Worm (Caenorhabditis elegans): ENCODE results near the gene scvp-1.

scvp-1 gene

DNA sequence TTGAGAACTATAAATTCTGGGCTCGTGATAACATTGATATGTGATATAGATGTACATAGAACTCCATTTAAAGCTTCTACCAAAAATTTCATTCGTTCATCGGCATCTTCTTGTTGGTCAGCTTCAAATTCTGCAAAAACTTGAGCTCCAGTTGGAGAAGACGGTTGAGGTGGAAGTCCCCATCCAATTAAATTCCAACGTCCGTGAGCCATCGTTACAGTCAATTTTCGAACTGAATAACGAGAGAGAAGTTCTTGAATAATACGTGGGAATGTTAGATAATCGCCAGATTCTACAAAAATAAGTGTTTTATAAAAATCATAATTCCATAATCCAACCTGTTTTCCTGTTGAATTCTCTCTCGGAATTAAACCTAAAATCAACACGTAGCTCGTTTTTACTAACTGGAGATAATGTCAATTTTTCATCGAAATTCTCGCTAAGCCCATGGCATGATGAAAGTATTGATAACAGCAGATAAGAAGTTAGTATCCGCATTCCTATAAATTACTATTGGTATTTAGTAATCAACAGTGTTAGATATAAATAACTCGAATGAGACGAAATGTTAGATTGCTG is 27.3 kb upstream of the scvp-1 start, which contains the start of gene pigt-1:
Gene pigt-1, minus strand, starts transcription at position 500 of the 579 bp plus-strand sequence.
- TF ChIP-seq lsy-2 (tag; optimal IDR thresholded peaks at IDR 0.05) (peak in 1 of 2 experiments; percentile 58), dmd-9 (GFP tag; IDR thresholded peaks at IDR 0.05) (no peak), nhr-77 (tag; optimal IDR thresholded peaks at IDR 0.05) (no peak), zfp-3 (GFP tag; conservative IDR thresholded peaks at IDR 0.05) (peak; percentile 77; the same call in 1 of the 2 replicates), T26A8.4 (GFP tag; IDR thresholded peaks at IDR 0.05) (peak; percentile 42; the same call in 1 of the 2 replicates), nhr-25 (tag; optimal IDR thresholded peaks at IDR 0.05; ENCODE audit: borderline replicate concordance, insufficient read depth) (no peak), sdz-12 (GFP tag; optimal IDR thresholded peaks at IDR 0.05) (no peak), lir-3 (tag; optimal IDR thresholded peaks at IDR 0.05) (no peak), zag-1 (tag; optimal IDR thresholded peaks at IDR 0.05) (no peak), spr-1 (tag; optimal IDR thresholded peaks at IDR 0.05) (no peak), T20F7.1 (GFP tag; optimal IDR thresholded peaks at IDR 0.05) (peak; percentile 45), daf-16 (GFP tag; optimal IDR thresholded peaks at IDR 0.05) (peak; percentile 5 to 8), daf-16 (tag; optimal IDR thresholded peaks at IDR 0.05) (peak; percentile 63), snpc-1.2 (GFP tag; IDR thresholded peaks at IDR 0.05) (no peak), nhr-76 (tag; optimal IDR thresholded peaks at IDR 0.05) (no peak), madf-5 (GFP tag; IDR thresholded peaks at IDR 0.05) (0 out of 4 replicates have a peak, but pooled peaks of 1 of the 2 experiments have one; percentile 48), lin-38 (GFP tag; IDR thresholded peaks at IDR 0.05) (peak; percentile 34; the same call in 1 of the 2 replicates), unc-62 (GFP tag; optimal IDR thresholded peaks at IDR 0.05 in 1 of 2) (peak in 1 of 2 experiments; percentile 58), unc-62 (tag; optimal IDR thresholded peaks at IDR 0.05) (no peak), dve-1 (tag; optimal IDR thresholded peaks at IDR 0.05; ENCODE audit: insufficient read depth) (peak; percentile 39), fos-1 (tag; optimal IDR thresholded peaks at IDR 0.05) (no peak), hlh-11 (tag; optimal IDR thresholded peaks at IDR 0.05) (peak; percentile 5), lin-1 (GFP tag; IDR thresholded peaks at IDR 0.05) (no peak), ZK337.2 (GFP tag; IDR thresholded peaks at IDR 0.05) (no peak), mes-2 (tag; optimal IDR thresholded peaks at IDR 0.05; ENCODE audit: poor library complexity, severe bottlenecking) (peak; percentile 50), nhr-102 (tag; optimal IDR thresholded peaks at IDR 0.05) (peak; percentile 15), ceh-82 (tag; optimal IDR thresholded peaks at IDR 0.05) (no peak), rbr-2 (tag; optimal IDR thresholded peaks at IDR 0.05) (no peak), zip-11 (GFP tag; IDR thresholded peaks at IDR 0.05) (no peak), F26F4.8 (GFP tag; conservative IDR thresholded peaks at IDR 0.05) (no peak), ZK546.5 (tag; optimal IDR thresholded peaks at IDR 0.05) (no peak)

DNA sequence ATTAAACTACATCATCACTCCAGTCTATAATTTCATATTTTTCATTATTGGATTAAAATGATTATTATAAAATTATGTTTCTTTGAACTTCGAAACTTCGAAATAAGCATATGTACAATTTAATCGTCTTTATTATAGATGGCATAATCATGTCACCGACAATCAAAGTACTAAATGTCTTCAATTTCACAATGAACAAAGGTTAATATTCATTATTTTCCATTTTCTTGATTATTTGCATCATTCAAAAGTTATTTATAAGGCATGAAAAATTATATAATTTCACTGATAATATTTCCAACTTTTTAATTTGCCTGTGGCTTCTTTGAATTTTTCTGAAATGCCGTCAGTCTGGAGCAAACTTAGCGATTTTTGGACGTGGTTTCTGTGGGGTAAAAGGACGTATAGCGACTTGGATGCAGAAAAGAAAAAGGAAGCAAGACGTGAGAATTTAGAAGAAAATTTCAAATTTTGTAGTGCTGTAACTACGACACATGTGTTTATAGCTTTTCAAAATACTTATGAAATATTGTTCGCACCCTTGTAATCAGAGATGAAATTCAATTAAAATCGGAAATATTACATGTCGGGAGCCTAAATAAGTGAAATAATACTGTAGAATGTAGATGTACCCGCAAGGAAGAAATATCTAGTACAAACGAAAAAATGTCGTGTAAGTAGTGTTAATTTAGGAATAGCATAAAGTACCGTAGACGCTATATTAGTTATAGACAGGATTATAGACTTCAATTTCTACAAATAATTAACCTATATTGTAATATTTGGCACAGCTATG is 24.8 kb upstream of the scvp-1 start, which contains the start of gene F17C11.13:
Gene F17C11.13, plus strand, starts transcription at position 243 of the 796 bp plus-strand sequence.
- no peak for TF ChIP-seq lin-29 (GFP tag; IDR thresholded peaks at IDR 0.05)
- TF ChIP-seq lsy-2 (tag; optimal IDR thresholded peaks at IDR 0.05): no peak
- TF ChIP-seq spr-1 (tag; optimal IDR thresholded peaks at IDR 0.05): no peak
- TF ChIP-seq F44E2.7 (GFP tag; IDR thresholded peaks at IDR 0.05): no peak
- no peak for TF ChIP-seq dmd-8 (GFP tag; IDR thresholded peaks at IDR 0.05)
- peak; percentile 39 for TF ChIP-seq pqm-1 (tag; optimal IDR thresholded peaks at IDR 0.05)
- peak; percentile 8 for TF ChIP-seq hlh-11 (tag; optimal IDR thresholded peaks at IDR 0.05)
- peak in 1 of 2 experiments; percentile 97 for TF ChIP-seq unc-62 (GFP tag; optimal IDR thresholded peaks at IDR 0.05 in 1 of 2)
- TF ChIP-seq unc-62 (tag; optimal IDR thresholded peaks at IDR 0.05): no peak
- peak; percentile 39 for TF ChIP-seq nhr-77 (tag; optimal IDR thresholded peaks at IDR 0.05)
- peak; percentile 59 for TF ChIP-seq mep-1 (tag; optimal IDR thresholded peaks at IDR 0.05)
- 0 out of 2 replicates have a peak, but pooled peaks have one; percentile 19 for TF ChIP-seq zfp-3 (GFP tag; conservative IDR thresholded peaks at IDR 0.05)
- no peak for TF ChIP-seq ama-1 (optimal IDR thresholded peaks at IDR 0.05)
- no peak for TF ChIP-seq zfp-2 (tag; optimal IDR thresholded peaks at IDR 0.05)
- TF ChIP-seq mes-2 (tag; optimal IDR thresholded peaks at IDR 0.05; ENCODE audit: poor library complexity, severe bottlenecking): no peak
- TF ChIP-seq rbr-2 (tag; optimal IDR thresholded peaks at IDR 0.05): no peak
- no peak for TF ChIP-seq nhr-41 (GFP tag; IDR thresholded peaks at IDR 0.05)
- TF ChIP-seq dmd-6 (GFP tag; IDR thresholded peaks at IDR 0.05): peak; percentile 23; the same call in 1 of the 2 replicates
- TF ChIP-seq daf-16 (GFP tag; optimal IDR thresholded peaks at IDR 0.05): no peak
- peak; percentile 17 for TF ChIP-seq daf-16 (tag; optimal IDR thresholded peaks at IDR 0.05)
- peak; percentile 36 for TF ChIP-seq dve-1 (tag; optimal IDR thresholded peaks at IDR 0.05; ENCODE audit: insufficient read depth)
- no peak for TF ChIP-seq nhr-42 (GFP tag; IDR thresholded peaks at IDR 0.05)
- no peak for TF ChIP-seq nhr-6 (tag; optimal IDR thresholded peaks at IDR 0.05)
- no peak for TF ChIP-seq mdl-1 (tag; optimal IDR thresholded peaks at IDR 0.05)
- peak; percentile 98 for TF ChIP-seq aha-1 (tag)
- TF ChIP-seq hmg-1.1 (GFP tag; IDR thresholded peaks at IDR 0.05): no peak
